Fruit fly (Drosophila melanogaster) whole organism, pupa: ENCODE data around the gene CG15022.

Source experiments
- CG10348 ChIP-seq: fragments of 200-800 bp; sonication (Bioruptor generic); IDR thresholded peaks from 2 replicates; pipeline ENCODE4 v1.3.6; 2022; ENCODE audit warnings: missing biosample characterization, missing genetic modification characterization
- CG12605 ChIP-seq: fragments of 200-800 bp; sonication (Bioruptor generic); IDR thresholded peaks from 2 replicates; pipeline ENCODE4 v1.3.6; 2022; ENCODE audit warnings: missing biosample characterization, missing genetic modification characterization
- CG13204 ChIP-seq: fragments of 200-800 bp; sonication (Bioruptor generic); optimal IDR thresholded peaks from 2 replicates; lab custom pipeline; 2018; ENCODE audit warnings: missing biosample characterization, mild to moderate bottlenecking, missing genetic modification characterization, moderate library complexity
- CG14655 ChIP-seq: fragments of 200-800 bp; sonication (Bioruptor generic); optimal IDR thresholded peaks from 3 replicates; lab custom pipeline; 2017; ENCODE audit warnings: mild to moderate bottlenecking, missing biosample characterization, missing genetic modification reagents, missing genetic modification characterization
- CG15710 ChIP-seq: fragments of 200-800 bp; sonication (Bioruptor generic); optimal IDR thresholded peaks from 2 replicates; lab custom pipeline; 2018; ENCODE audit warnings: missing biosample characterization, mild to moderate bottlenecking, missing genetic modification characterization, moderate library complexity
- CG17806 ChIP-seq: fragments of 200-800 bp; sonication (Bioruptor generic); optimal IDR thresholded peaks from 2 replicates; lab custom pipeline; 2018; ENCODE audit warnings: missing biosample characterization, mild to moderate bottlenecking, missing genetic modification characterization, moderate library complexity
- CG32121 ChIP-seq: fragments of 200-800 bp; sonication (Bioruptor generic); IDR thresholded peaks from 2 replicates; pipeline ENCODE4 v1.3.6; 2022; ENCODE audit warnings: missing biosample characterization, missing genetic modification characterization
- CG34367 ChIP-seq: fragments of 200-800 bp; sonication (Bioruptor generic); optimal IDR thresholded peaks from 2 replicates; lab custom pipeline; 2018; ENCODE audit warnings: missing biosample characterization, mild to moderate bottlenecking, missing genetic modification characterization
- CG4496 ChIP-seq: fragments of 200-800 bp; sonication (Bioruptor generic); IDR thresholded peaks from 3 replicates; pipeline ENCODE4 v1.3.6; 2022; ENCODE audit warnings: missing biosample characterization, missing genetic modification characterization
- CG8159 ChIP-seq: fragments of 200-800 bp; sonication (Bioruptor generic); optimal IDR thresholded peaks from 3 replicates; lab custom pipeline; 2018; ENCODE audit warnings: missing biosample characterization, mild to moderate bottlenecking, missing genetic modification characterization, moderate library complexity
- CG8301 ChIP-seq: fragments of 200-800 bp; sonication (Bioruptor generic); optimal IDR thresholded peaks from 2 replicates; lab custom pipeline; 2018; ENCODE audit warnings: missing biosample characterization, mild to moderate bottlenecking, missing genetic modification characterization
- CG9948 ChIP-seq: fragments of 200-800 bp; sonication (Bioruptor generic); optimal IDR thresholded peaks from 2 replicates; lab custom pipeline; 2018; ENCODE audit warnings: missing biosample characterization, mild to moderate bottlenecking, missing genetic modification characterization, moderate library complexity
- D1 ChIP-seq: fragments of 200-800 bp; sonication (Bioruptor generic); optimal IDR thresholded peaks from 2 replicates; lab custom pipeline; 2018; ENCODE audit warnings: missing biosample characterization, mild to moderate bottlenecking, missing genetic modification characterization, moderate library complexity
- EcR ChIP-seq: fragments of 200-800 bp; sonication (Bioruptor generic); optimal IDR thresholded peaks from 3 replicates; lab custom pipeline; 2019; ENCODE audit warnings: missing biosample characterization, missing genetic modification characterization, mild to moderate bottlenecking, moderate library complexity, missing genetic modification reagents
- Ets98B ChIP-seq: fragments of 200-800 bp; sonication (Bioruptor generic); IDR thresholded peaks from 2 replicates; pipeline ENCODE4 v1.3.6; 2022; ENCODE audit warnings: missing biosample characterization, missing genetic modification characterization
- Pif1A ChIP-seq: fragments of 200-800 bp; sonication (Bioruptor generic); optimal IDR thresholded peaks from 3 replicates; lab custom pipeline; 2016; ENCODE audit warnings: missing biosample characterization, missing genetic modification characterization
- Pif1B ChIP-seq: fragments of 200-800 bp; sonication (Bioruptor generic); optimal IDR thresholded peaks from 3 replicates; lab custom pipeline; 2016; ENCODE audit warnings: missing biosample characterization, missing genetic modification characterization
- Snoo ChIP-seq: fragments of 200-800 bp; sonication (Bioruptor generic); optimal IDR thresholded peaks from 3 replicates; lab custom pipeline; 2017; ENCODE audit warnings: missing biosample characterization, mild to moderate bottlenecking, missing genetic modification characterization, inconsistent platforms
- fd96Ca ChIP-seq: fragments of 200-800 bp; sonication (Bioruptor generic); IDR thresholded peaks from 3 replicates; pipeline ENCODE4 v1.3.6; 2022; ENCODE audit warnings: missing biosample characterization, missing genetic modification characterization
- gl ChIP-seq: fragments of 200-800 bp; sonication (Bioruptor generic); optimal IDR thresholded peaks from 2 replicates; lab custom pipeline; 2018; ENCODE audit warnings: missing biosample characterization, mild to moderate bottlenecking, missing genetic modification characterization
- rn ChIP-seq: fragments of 200-800 bp; sonication (Bioruptor generic); IDR thresholded peaks from 2 replicates; pipeline ENCODE4 v1.3.6; 2022; ENCODE audit warnings: missing biosample characterization, missing genetic modification characterization

Gene CG15022

DNA sequence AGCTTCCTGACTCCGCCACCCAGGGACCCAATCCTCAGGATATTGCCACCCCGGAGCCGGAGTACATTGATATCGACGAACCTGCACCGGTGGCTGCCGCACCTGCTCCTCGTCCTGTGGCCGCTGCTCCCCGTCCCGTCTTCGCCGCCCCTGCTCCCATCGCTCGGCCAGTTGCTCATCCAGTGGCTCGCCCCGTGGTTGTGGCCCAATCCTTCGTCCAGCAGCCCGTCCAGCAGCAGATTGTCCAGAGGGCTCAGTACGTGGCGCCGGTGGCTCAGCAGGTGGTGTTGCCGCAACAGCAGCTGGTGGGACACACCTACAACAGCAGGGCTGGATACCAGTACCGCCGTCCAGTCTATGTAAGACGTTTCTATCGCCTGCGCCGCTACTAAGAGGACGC lies 12.9 kb downstream of the CG15022 start:
- TF ChIP-seq rn (GFP tag; lab: Robert Waterston, UW) (no peak), Snoo (no peak), CG14655 (no peak), CG17806 (tag; lab: Kevin White, UChicago) (no peak), EcR (GFP tag; lab: Kevin White, UChicago) (no peak), fd96Ca (GFP tag; lab: Robert Waterston, UW) (no peak), CG8159 (tag; lab: Kevin White, UChicago) (no peak), Pif1A (GFP tag; lab: Kevin White, UChicago) (no peak), CG9948 (tag; lab: Kevin White, UChicago) (no peak), gl (no peak), CG10348 (GFP tag; lab: Robert Waterston, UW) (no peak), CG12605 (GFP tag; lab: Robert Waterston, UW) (no peak), CG13204 (GFP tag; lab: Kevin White, UChicago) (no peak), Pif1B (GFP tag; lab: Kevin White, UChicago) (no peak)

DNA sequence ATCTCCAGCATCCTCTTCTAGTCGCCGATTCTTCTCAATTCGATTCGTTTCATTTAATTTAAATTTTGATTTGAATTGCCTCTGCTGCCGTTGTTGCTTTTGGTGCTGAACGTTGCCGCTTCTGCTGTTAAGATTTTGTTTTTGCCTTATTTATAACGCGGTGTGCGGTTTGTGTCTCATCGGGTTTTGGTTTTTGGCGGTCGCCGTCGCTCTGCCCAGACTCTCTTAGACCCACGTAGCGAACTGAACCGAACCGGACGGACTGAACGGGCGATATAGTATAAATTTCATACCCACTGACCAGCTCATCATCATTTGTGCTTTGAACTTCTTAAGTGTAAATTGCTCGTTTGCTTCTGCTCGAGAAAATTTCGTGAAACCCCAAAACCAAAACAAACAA lies 13.8 kb downstream of the CG15022 start, which contains the start of gene CG12607:
Gene CG12607 (plus strand): TSS at position 301 of the 400 bp plus-strand sequence.
- TF ChIP-seq Pif1A (GFP tag; lab: Kevin White, UChicago) (no peak), EcR (GFP tag; lab: Kevin White, UChicago) (no peak)
- TF ChIP-seq, all 21 proteins: peak for 0

DNA sequence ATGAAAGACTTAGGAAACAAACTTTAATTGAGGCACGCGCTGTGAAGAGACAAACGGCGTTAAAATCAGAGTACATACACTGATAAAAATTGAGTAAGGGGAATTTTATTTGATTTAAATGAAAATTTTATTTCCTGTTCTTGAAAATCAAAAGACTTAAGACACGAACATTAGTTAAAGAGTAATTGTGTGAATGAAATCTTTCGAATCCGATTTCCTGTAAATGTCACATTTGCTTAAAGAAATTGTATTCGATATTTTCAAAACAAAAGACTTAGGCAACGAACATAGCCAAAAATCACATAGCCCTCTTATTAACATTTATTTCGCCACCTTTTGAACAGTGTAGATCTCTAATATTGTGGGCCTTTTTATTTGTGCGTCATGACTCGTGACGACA lies 14.3 kb downstream of the CG15022 start:
- TF ChIP-seq Pif1A (GFP tag; lab: Kevin White, UChicago), result no peak
- no peak for TF ChIP-seq CG34367 (tag; lab: Kevin White, UChicago)
- no peak for TF ChIP-seq CG8159 (tag; lab: Kevin White, UChicago)
- TF ChIP-seq CG8301 (tag; lab: Kevin White, UChicago), result no peak
- TF ChIP-seq D1, result no peak

DNA sequence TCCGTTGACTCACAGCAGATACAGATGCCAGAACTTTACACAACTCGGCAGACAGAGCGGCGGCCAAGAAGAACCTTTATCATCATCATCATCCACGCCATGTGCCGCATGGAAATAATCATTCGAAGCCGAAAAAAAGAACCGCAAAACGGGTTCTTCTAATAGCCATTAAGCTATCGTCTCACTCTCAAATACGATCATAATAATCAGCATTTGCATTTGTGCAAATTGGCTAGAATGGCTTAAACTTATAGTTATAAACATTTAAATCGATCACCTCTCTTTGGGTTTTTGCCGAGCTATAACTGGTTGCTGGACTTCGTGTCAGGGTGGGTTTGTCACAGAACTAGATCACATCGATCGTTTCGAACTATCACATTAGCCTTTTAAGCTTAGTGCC lies 17.9 kb downstream of the CG15022 start:
- TF ChIP-seq rn (GFP tag; lab: Robert Waterston, UW) (no peak), CG8301 (tag; lab: Kevin White, UChicago) (no peak), gl (no peak)

DNA sequence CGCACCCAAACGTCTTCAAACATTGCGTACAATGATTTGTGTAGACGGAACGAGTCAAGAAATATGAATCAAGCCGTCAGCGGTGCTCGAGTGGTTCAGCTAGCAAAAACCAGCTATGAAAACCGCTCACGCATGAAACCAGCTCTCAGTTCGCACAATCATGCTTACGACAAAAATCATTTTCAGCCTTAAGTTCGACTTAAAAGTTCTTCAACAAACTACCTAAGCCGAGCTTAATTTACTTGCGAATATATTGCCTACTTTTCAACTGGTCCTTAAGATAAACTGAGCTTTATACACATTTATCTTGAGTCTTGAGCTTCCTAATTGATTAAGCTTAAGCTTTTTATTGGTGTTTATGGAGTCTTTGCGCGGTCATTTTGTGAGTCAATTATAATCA lies 20.0 kb downstream of the CG15022 start:
- TF ChIP-seq EcR (GFP tag; lab: Kevin White, UChicago) (no peak), CG4496 (GFP tag; lab: Robert Waterston, UW) (no peak), Pif1A (GFP tag; lab: Kevin White, UChicago) (no peak), CG8301 (tag; lab: Kevin White, UChicago) (no peak), Ets98B (no peak), Snoo (no peak), CG17806 (tag; lab: Kevin White, UChicago) (no peak), gl (no peak), CG32121 (GFP tag; lab: Robert Waterston, UW) (no peak), CG10348 (GFP tag; lab: Robert Waterston, UW) (no peak), CG14655 (no peak), CG12605 (GFP tag; lab: Robert Waterston, UW) (no peak), Pif1B (GFP tag; lab: Kevin White, UChicago) (no peak), CG13204 (GFP tag; lab: Kevin White, UChicago) (no peak), CG8159 (tag; lab: Kevin White, UChicago) (no peak)

DNA sequence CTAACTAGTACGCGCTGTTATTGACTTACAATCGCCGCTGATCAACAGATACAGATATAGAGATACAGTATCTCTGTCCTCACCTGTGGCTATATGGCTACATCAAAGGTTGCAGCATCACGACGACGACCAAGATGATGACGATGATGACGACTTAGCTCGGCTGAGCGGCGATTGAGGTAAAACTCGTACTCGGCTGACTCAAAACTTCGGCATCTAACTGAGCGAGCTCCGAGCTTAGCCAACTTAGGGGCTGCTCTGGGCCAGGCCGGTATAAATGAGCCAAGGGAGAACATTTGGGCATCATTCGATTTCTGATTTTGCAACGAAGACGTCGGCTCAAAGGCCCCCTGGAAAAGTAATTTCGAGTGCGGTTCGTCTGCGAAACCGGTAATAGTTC lies 23.7 kb downstream of the CG15022 start, which contains the start of gene CG15021:
Gene CG15021 (plus strand): TSS at position 301 of the 400 bp plus-strand sequence.
- TF ChIP-seq CG17806 (tag; lab: Kevin White, UChicago), result no peak
- TF ChIP-seq CG8159 (tag; lab: Kevin White, UChicago), result no peak
- TF ChIP-seq fd96Ca (GFP tag; lab: Robert Waterston, UW), result no peak
- no peak for TF ChIP-seq CG34367 (tag; lab: Kevin White, UChicago)
- TF ChIP-seq Snoo, result no peak
- TF ChIP-seq rn (GFP tag; lab: Robert Waterston, UW), result no peak
- TF ChIP-seq Pif1A (GFP tag; lab: Kevin White, UChicago), result no peak
- no peak for TF ChIP-seq EcR (GFP tag; lab: Kevin White, UChicago)
- TF ChIP-seq CG4496 (GFP tag; lab: Robert Waterston, UW), result no peak
- no peak for TF ChIP-seq CG8301 (tag; lab: Kevin White, UChicago)
- no peak for TF ChIP-seq Ets98B
- TF ChIP-seq D1, result no peak
- no peak for TF ChIP-seq CG12605 (GFP tag; lab: Robert Waterston, UW)
- TF ChIP-seq CG15710 (tag; lab: Kevin White, UChicago), result no peak
- no peak for TF ChIP-seq CG10348 (GFP tag; lab: Robert Waterston, UW)
- no peak for TF ChIP-seq CG9948 (tag; lab: Kevin White, UChicago)
- no peak for TF ChIP-seq CG32121 (GFP tag; lab: Robert Waterston, UW)

DNA sequence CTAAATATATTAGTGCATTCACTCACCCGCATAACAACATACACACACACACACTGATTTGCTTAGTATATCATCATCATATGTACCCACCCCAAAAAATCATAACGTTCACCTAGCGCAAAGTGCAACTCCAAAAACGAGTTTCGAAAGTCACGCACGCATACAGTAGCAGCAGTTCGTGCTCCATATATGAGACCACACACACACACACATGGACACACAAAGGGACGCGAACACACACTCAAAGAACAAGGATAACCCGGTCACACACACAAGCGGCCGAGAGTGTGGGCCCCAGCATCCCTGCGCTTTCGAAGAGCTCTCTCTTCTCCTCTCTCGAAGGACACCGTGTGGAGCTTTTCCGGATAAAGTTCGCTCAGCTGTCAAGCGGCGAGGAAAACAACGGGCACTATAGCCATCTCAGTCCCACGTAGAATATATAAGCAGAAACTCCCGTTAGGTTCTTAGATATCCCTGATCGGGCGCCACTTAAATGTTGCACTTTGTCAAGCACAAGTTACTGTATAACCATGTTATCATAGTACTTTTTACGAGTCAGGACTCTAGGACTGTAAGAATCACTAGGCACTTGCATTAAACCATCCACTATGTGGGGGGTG lies 28.9 kb downstream of the CG15022 start:
- TF ChIP-seq EcR (GFP tag; lab: Kevin White, UChicago) (no peak), CG15710 (tag; lab: Kevin White, UChicago) (no peak), CG32121 (GFP tag; lab: Robert Waterston, UW) (no peak), CG17806 (tag; lab: Kevin White, UChicago) (no peak), D1 (no peak), CG34367 (tag; lab: Kevin White, UChicago) (no peak), Snoo (no peak), Ets98B (no peak), CG8301 (tag; lab: Kevin White, UChicago) (no peak)
